Worm (Caenorhabditis elegans) whole organism, mixed stage, embryonic: ENCODE measurements around the gene F38G1.3.

Experiments
- mls-2 ChIP-seq: sonication (generic microtip); optimal IDR thresholded peaks from 2 replicates; lab custom pipeline; 2016; ENCODE audit warnings: mild to moderate bottlenecking, missing genetic modification characterization, moderate library complexity, missing compliant biosample characterization
- nhr-2 ChIP-seq: fragments of 150-350 bp; optimal IDR thresholded peaks from 2 replicates; lab custom pipeline; 2014; ENCODE audit warnings: missing biosample characterization, missing genetic modification characterization
- sem-2 ChIP-seq: fragments of 200-800 bp; sonication (Bioruptor generic); optimal IDR thresholded peaks from 2 replicates; lab custom pipeline; 2018; ENCODE audit warnings: mild to moderate bottlenecking, missing genetic modification characterization, missing compliant biosample characterization
- tbx-8 ChIP-seq: fragments of 200-800 bp; sonication (Bioruptor generic); optimal IDR thresholded peaks from 2 replicates; lab custom pipeline; 2018; ENCODE audit warnings: mild to moderate bottlenecking, missing genetic modification characterization, moderate library complexity, missing compliant biosample characterization
- ztf-11 ChIP-seq: fragments of 150-350 bp; optimal IDR thresholded peaks from 2 replicates; lab custom pipeline; 2014; ENCODE audit warnings: missing biosample characterization, missing genetic modification characterization

- TF ChIP-seq sem-2 (GFP tag; lab: Kevin White, UChicago): peak; percentile 87
- TF ChIP-seq ztf-11: peak; percentile 46
- peak; percentile 97 for TF ChIP-seq mls-2
- TF ChIP-seq nhr-2 (tag; lab: Kevin White, UChicago): no peak
- peak; percentile 91 for TF ChIP-seq tbx-8
These were observed 13.3 kb downstream of the F38G1.3 start, which contains the start of gene egl-17 for ce11 chrX:489635-490105.
